Worm (Caenorhabditis elegans) whole organism, L4/young adult: Measurements from ENCODE around the gene Y6E2A.5.

ENCODE experiments used
- W03F9.2 ChIP-seq: fragments of 150-350 bp; optimal IDR thresholded peaks from 2 replicates; lab custom pipeline; 2014; ENCODE audit warnings: missing biosample characterization, missing genetic modification characterization
- dao-5 ChIP-seq: sonication (generic microtip); optimal IDR thresholded peaks from 2 replicates; lab custom pipeline; 2016; ENCODE audit warnings: missing genotype, missing genetic modification characterization, moderate library complexity, missing compliant biosample characterization
- him-1 ChIP-seq: sonication (generic microtip); optimal IDR thresholded peaks from 2 replicates; lab custom pipeline; 2016; ENCODE audit warnings: missing genotype, missing genetic modification reagents, missing genetic modification characterization, missing compliant biosample characterization

DNA sequence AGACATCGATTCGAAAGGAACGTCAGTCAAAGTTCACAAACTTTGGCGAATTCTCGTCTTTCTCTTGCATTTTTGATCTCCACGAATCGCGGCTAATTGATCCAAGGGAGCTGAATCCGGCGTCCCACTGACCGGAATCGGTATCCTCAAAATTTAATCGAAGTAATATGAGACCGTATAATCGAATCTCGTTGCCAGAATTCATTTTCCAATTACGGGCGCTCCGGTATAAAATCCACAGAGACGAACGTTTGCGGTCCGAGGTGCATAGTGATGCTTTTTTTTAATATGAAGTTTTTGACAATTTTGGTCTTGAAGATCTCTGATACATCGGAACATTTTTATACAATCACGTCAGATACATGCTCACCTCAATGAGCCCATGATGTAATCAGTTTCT lies 39.2 kb upstream of the Y6E2A.5 start:
- TF ChIP-seq dao-5 (tag; lab: Kevin White, UChicago) (no peak), him-1 (tag; lab: Kevin White, UChicago) (no peak), W03F9.2 (tag; lab: Kevin White, UChicago) (no peak)
